Fruit fly (Drosophila melanogaster): ENCODE data around the gene upd3.

upd3 gene

DNA sequence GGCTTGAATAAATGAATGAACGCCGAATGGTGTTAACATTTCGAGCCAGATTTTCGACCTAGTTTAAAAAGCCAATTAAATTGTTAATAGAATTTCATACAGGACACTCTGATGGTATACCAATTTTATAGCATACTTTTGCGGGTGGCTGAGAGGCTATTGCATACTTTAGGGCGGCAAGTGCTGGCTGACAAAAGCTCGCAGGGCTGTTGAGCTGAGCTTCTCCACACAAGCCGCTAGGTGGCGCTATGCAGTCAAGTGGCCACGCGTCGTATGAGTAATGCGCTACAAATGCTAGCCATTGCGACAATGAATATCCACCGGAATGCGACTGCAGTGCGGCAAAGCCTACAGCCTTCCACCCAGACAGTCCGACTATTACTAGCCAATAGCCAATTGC lies 37.7 kb upstream of the upd3 start (continued):
- TF ChIP-seq CG31388 (GFP tag; optimal IDR thresholded peaks at IDR 0.05) (no peak), ab (GFP tag; optimal IDR thresholded peaks at IDR 0.05) (no peak), C15 (GFP tag; IDR thresholded peaks at IDR 0.05) (no peak), Stat92E (GFP tag; optimal IDR thresholded peaks at IDR 0.05) (no peak), CG13775 (GFP tag; optimal IDR thresholded peaks at IDR 0.05) (peak; percentile 34), CG30431 (GFP tag; optimal IDR thresholded peaks at IDR 0.05) (peak; percentile 8)

DNA sequence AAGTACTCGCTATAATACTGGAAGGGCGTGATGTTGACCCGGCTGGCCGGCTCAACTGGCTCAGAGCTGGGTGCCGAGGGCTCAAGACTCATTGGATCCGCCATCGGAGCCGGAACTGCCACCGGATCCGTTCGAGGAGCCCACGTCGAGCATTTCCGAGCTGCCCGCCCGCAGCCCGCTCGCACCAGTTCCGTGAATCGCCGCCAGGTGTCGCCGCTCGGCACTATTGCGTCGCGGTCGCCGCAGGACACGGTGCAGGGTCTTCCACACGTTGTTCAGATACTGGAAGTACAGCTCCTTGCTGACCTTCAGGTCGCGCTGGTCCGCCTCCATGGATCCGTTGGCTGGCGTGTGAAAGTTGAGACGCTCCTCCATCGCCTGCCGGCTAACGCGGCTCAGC lies 35.8 kb upstream of the upd3 start:
- TF ChIP-seq CG12155 (GFP tag; optimal IDR thresholded peaks at IDR 0.05) (no peak), Ets65A (GFP tag) (peak; percentile 28), Vsx1 (GFP tag; optimal IDR thresholded peaks at IDR 0.05) (no peak), CTCF (GFP tag; optimal IDR thresholded peaks at IDR 0.05) (peak; percentile 82), sisA (GFP tag; IDR thresholded peaks at IDR 0.05) (no peak), CG10979 (tag; optimal IDR thresholded peaks at IDR 0.05) (peak; percentile 15), CG12219 (GFP tag; optimal IDR thresholded peaks at IDR 0.05) (no peak)

DNA sequence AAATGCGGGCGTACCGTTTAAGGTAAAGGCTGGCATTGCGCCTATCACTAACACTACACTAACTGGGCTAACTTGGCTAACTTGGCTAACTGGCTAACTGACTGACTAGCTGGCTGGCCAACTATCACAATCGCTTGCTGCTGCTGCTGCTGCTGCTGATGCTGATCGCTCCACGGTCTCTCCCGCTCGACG lies 34.0 kb upstream of the upd3 start, which contains the start of gene upd2:
Gene upd2 (minus strand): TSS at position 101 of the 192 bp plus-strand sequence.
- TF ChIP-seq Med (GFP tag) (peak; percentile 34), CG4730 (GFP tag; IDR thresholded peaks at IDR 0.05) (no peak), Jarid2 (GFP tag; optimal IDR thresholded peaks at IDR 0.05) (peak; percentile 36)

DNA sequence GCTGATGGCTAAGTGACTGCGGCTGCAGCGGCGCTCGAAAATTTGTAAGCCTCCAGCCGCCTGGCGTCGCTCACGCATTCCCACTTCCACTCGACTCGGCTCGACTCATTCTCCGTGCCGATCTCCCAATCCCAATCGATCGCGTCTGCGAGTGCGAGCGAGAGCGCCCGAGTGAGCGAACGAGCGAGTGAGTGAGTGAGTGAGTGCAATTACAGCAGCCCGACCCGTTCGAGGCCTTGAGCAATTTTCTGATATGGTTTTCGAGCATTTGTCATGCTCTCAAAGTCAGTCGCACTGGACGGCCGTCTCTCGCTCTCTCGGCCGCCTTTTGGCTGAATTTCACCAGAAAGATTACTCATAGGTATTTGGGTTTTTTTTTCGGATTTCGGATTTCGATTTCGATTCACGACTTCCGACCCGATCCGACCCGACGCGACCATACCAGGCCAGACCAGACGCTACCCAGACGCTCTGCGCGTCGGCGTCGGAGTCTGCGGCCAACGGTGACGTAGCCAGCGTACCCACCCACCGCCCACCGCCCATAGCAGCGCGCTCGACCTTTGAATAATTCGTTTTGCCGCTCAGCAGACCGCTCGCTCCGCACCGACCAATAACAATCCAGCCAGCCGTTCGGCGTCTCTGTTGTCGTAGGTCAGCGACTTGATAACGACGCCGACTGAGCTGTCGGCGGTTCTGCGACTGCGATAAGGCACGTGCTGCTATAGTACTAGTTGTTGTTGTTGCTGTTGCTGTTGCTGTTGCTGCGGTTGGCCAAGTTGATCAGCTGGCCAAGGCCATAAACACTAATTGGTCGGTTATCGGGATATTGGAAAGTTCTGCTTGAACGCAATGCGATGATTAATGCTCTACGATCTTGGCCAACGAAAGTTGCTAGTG lies 33.4 kb upstream of the upd3 start:
- no peak for TF ChIP-seq CG6854 (GFP tag; optimal IDR thresholded peaks at IDR 0.05)
- TF ChIP-seq shn (GFP tag; optimal IDR thresholded peaks at IDR 0.05) = peak; percentile 8
- peak; percentile 7 for TF ChIP-seq grn (GFP tag; optimal IDR thresholded peaks at IDR 0.05)
- peak; percentile 57 to 67 for TF ChIP-seq Trl (optimal IDR thresholded peaks at IDR 0.05)
- TF ChIP-seq Trl (GFP tag; optimal IDR thresholded peaks at IDR 0.05) = no peak
- TF ChIP-seq exex (tag; optimal IDR thresholded peaks at IDR 0.05) = peak; percentile 39
- no peak for TF ChIP-seq vnd (GFP tag; IDR thresholded peaks at IDR 0.05; ENCODE audit: partially characterized antibody)
- TF ChIP-seq chn (GFP tag; optimal IDR thresholded peaks at IDR 0.05) = peak; percentile 31
- no peak for TF ChIP-seq Side (GFP tag; optimal IDR thresholded peaks at IDR 0.05)
- 0 out of 3 replicates have a peak, but pooled peaks have one; percentile 28 for TF ChIP-seq CG7963 (GFP tag; IDR thresholded peaks at IDR 0.05; ENCODE audit: partially characterized antibody)
- TF ChIP-seq Sox102F (GFP tag; optimal IDR thresholded peaks at IDR 0.05) = no peak
- TF ChIP-seq Bteb2 (GFP tag; optimal IDR thresholded peaks at IDR 0.05) = no peak
- TF ChIP-seq Scr (GFP tag; IDR thresholded peaks at IDR 0.05; ENCODE audit: partially characterized antibody) = peak; percentile 24; the same call in 1 of the 2 replicates
- TF ChIP-seq CG1832 (GFP tag; optimal IDR thresholded peaks at IDR 0.05) = peak; percentile 80
- TF ChIP-seq sr (GFP tag; IDR thresholded peaks at IDR 0.05) = peak; percentile 50; the same call in 1 of the 3 replicates
- TF ChIP-seq CG11085 (GFP tag; IDR thresholded peaks at IDR 0.05) = no peak
- TF ChIP-seq cwo (GFP tag; optimal IDR thresholded peaks at IDR 0.05) = peak; percentile 96
- TF ChIP-seq crol (GFP tag; IDR thresholded peaks at IDR 0.05) = peak; percentile 41; the same call in 1 of the 2 replicates
- no peak for TF ChIP-seq CG33213 (GFP tag; optimal IDR thresholded peaks at IDR 0.05)
- TF ChIP-seq CG9876 (GFP tag; optimal IDR thresholded peaks at IDR 0.05) = no peak
- peak; percentile 50; the same call in 1 of the 3 replicates for TF ChIP-seq Opbp (GFP tag; IDR thresholded peaks at IDR 0.05; ENCODE audit: partially characterized antibody)
- peak; percentile 7 for TF ChIP-seq jing (GFP tag; optimal IDR thresholded peaks at IDR 0.05)
- TF ChIP-seq bbx (GFP tag; IDR thresholded peaks at IDR 0.05; ENCODE audit: partially characterized antibody) = peak; percentile 67
- no peak for TF ChIP-seq Dek (tag; optimal IDR thresholded peaks at IDR 0.05)
- TF ChIP-seq CG8089 (GFP tag; optimal IDR thresholded peaks at IDR 0.05) = no peak
- peak; percentile 1 for TF ChIP-seq ftz-f1 (GFP tag; optimal IDR thresholded peaks at IDR 0.05)
- TF ChIP-seq CTCF (GFP tag; optimal IDR thresholded peaks at IDR 0.05) = peak; percentile 37
- TF ChIP-seq sd (tag; optimal IDR thresholded peaks at IDR 0.05) = peak; percentile 73
- TF ChIP-seq CG12236 (GFP tag; optimal IDR thresholded peaks at IDR 0.05) = no peak
- no peak for TF ChIP-seq CG6175 (GFP tag; IDR thresholded peaks at IDR 0.05)
- peak; percentile 46 for TF ChIP-seq BtbVII (GFP tag; optimal IDR thresholded peaks at IDR 0.05)
